Worm (Caenorhabditis elegans) whole organism, dauer: ENCODE data around the gene fbxc-29.
"Not testable (repeated sequence)": the region's sequence is repeated elsewhere in the genome, so short reads cannot be mapped to it uniquely, and the experiment has no call there.

ENCODE experiments used
- unc-62 ChIP-seq: sonication (generic microtip); optimal IDR thresholded peaks from 2 replicates; lab custom pipeline; 2017; ENCODE audit warnings: missing biosample characterization, missing genetic modification reagents, missing genetic modification characterization

The fbxc-29 gene

ce11 chrII:915206-915605, 674 bp upstream of the fbxc-29 start:
- no peak for TF ChIP-seq unc-62 (GFP tag; lab: Kevin White, UChicago)

DNA sequence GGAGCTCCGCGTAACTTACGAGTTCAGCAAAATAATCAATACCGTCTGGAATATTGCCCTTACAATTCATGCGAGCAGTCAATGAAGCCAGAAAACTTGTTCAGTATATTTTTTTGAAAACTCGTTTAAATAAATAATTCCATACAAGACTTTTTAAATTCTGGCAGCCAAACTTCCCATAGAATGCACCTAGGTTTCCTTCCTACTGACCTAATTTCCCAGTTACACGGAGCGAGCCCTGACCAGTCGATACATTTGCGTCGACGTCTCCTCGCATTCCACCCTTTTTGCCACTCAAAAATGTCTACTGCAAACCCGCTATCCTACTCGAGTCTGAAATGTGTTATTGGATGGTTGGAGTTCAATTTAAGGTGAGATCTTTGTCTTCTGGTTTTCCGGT, 1.4 kb downstream of the fbxc-29 start, which contains the start of gene fbxc-30:
TSS of gene fbxc-30 (plus strand) at position 301 of the 400 bp plus-strand sequence.
- no peak for TF ChIP-seq unc-62 (GFP tag; lab: Kevin White, UChicago)

- TF ChIP-seq unc-62 (GFP tag; lab: Kevin White, UChicago) = no peak
These were observed 4.4 kb downstream of the fbxc-29 start for ce11 chrII:920326-920725.

ce11 chrII:922778-923177, 6.9 kb downstream of the fbxc-29 start:
- TF ChIP-seq unc-62 (GFP tag; lab: Kevin White, UChicago) = no peak

DNA sequence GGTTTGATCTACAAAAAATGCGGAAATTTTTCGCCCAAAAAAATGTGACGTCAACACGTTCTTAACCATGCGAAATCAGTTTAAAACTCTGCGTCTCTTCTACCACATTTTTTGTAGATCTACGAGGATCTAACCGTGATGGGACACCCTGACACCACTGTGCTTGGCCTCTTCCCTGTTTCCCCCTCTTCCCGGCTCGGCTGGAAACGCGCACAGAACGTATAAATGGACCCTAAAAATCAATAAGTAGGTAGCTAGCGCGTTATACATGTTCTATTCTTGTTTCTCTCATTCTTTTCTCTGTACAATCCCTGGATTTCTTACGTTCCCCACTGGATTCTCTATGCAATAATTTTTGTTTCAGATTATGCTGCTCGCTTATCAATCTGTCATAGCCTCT, 7.6 kb downstream of the fbxc-29 start, which contains the start of gene fbxc-28:
TSS of gene fbxc-28 (plus strand) at position 301 of the 400 bp plus-strand sequence.
- no peak for TF ChIP-seq unc-62 (GFP tag; lab: Kevin White, UChicago)

ce11 chrII:927331-927730, 11.5 kb downstream of the fbxc-29 start, which contains the start of gene R07C3.13:
TSS of gene R07C3.13 (minus strand) at chrII:927431.
- TF ChIP-seq unc-62 (GFP tag; lab: Kevin White, UChicago) = no peak

DNA sequence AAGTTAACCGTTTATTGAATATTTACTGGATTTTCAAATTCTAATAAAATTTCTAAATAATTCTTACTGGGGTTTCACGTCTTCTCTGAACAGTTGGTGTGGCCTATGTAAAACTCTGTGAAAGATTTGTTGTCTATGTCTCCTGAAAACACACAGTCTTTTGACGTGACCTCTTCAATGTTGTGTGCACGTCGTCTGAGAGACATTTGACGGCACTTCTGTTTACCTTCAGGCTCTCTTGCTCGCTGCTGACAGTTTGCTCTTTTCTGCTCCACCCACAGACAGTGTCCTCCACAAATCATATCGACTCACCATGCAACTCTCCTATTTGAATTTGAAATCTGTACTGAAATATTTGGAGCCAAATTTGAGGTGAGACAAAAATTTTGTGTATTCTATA, 15.0 kb downstream of the fbxc-29 start, which contains the start of gene fbxc-34:
TSS of gene fbxc-34 (plus strand) at position 301 of the 400 bp plus-strand sequence.
- TF ChIP-seq unc-62 (GFP tag; lab: Kevin White, UChicago) = not testable (repeated sequence)

DNA sequence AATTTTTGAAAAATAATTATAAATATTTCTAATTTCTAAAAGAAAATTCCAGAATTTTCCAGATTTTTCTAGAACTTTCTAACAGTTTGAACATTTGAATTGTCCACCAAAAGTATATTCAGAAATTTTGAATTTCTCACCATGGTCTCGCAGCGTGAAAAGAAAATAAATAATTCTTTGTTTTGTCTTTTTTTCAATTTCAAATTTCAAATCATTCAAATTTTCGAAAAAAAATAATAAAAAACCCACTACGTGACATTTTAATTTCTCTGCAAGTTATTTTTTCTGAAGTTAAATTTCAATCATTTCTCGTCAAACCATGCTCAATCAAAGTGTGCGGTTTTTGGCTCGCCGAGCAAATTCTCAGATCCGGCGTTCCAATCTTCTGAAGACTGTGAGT, 16.8 kb downstream of the fbxc-29 start, which contains the start of gene acs-15:
TSS of gene acs-15 (plus strand) at position 301 of the 400 bp plus-strand sequence.
- TF ChIP-seq unc-62 (GFP tag; lab: Kevin White, UChicago) = no peak

- no peak for TF ChIP-seq unc-62 (GFP tag; lab: Kevin White, UChicago)
These were observed 21.4 kb downstream of the fbxc-29 start for ce11 chrII:937265-937664.

DNA sequence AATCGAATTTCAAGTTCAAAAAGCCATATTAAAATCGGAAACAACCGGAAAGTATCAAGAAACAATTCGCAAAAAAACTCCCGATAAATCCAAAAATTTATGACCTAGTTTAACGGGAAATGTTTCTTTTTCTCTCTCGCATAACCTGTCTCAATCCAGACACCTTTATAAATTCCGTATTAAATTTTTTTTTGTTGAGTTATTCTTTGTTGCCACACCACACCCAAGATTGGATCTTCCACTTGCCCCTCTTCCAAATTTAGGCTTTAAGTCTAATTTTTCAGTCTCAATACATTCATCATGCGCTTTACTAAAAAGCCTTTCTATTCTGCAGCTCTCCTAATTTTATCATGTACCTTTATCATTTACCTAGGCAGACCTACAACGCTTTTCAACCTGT, 22.7 kb downstream of the fbxc-29 start, which contains the start of gene R07C3.3:
TSS of gene R07C3.3 (plus strand) at position 301 of the 400 bp plus-strand sequence.
- TF ChIP-seq unc-62 (GFP tag; lab: Kevin White, UChicago) = no peak

DNA sequence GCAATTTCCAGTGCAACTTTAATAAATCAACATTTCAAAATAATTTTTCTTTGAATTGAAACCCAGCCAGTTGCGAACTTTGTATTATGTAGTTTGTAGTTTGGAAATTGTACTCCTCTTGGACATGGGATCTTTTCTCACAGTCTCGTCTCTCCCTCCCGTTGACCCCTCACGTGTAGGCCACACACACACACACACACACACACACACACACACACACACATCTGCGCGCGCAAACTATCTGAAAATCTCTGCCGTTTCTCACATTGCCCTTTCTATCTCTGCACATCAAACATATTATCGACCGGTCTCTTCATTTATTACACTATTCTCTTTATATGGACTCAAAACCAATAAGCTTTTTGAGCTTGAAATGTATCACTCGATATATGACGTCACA, 24.9 kb downstream of the fbxc-29 start, which contains the start of gene fbxc-36:
TSS of gene fbxc-36 (plus strand) at position 205 of the 400 bp plus-strand sequence.
- TF ChIP-seq unc-62 (GFP tag; lab: Kevin White, UChicago) = no peak

- TF ChIP-seq unc-62 (GFP tag; lab: Kevin White, UChicago) = no peak
These were observed 27.9 kb downstream of the fbxc-29 start, which contains the start of gene clec-43 for ce11 chrII:943773-944172. TSS of gene clec-43 (plus strand) at chrII:944066.

- no peak for TF ChIP-seq unc-62 (GFP tag; lab: Kevin White, UChicago)
These were observed 32.2 kb downstream of the fbxc-29 start, which contains the start of gene fbxc-32 for ce11 chrII:948091-948490. TSS of gene fbxc-32 (minus strand) at chrII:948191.

DNA sequence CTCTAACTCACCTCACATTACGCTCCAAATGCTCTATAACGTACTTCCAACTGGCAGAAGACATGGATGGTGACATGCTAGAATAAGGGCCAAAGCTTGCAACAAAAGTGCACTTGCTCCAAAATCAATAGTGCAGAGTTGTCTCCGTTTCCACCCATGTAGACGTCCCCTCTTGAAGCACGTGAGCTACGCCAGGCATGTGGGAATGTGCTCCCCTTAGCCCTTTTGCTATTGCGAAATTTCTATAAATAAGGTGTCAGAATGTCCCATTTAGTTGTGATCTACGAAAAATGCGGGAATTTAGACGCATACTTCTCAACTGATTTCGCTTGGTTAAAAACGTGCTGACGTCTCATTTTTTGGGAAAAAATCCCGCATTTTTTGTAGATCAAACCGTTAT, 34.5 kb downstream of the fbxc-29 start:
- no peak for TF ChIP-seq unc-62 (GFP tag; lab: Kevin White, UChicago)

ce11 chrII:953052-953451, 37.2 kb downstream of the fbxc-29 start:
- TF ChIP-seq unc-62 (GFP tag; lab: Kevin White, UChicago) = no peak

DNA sequence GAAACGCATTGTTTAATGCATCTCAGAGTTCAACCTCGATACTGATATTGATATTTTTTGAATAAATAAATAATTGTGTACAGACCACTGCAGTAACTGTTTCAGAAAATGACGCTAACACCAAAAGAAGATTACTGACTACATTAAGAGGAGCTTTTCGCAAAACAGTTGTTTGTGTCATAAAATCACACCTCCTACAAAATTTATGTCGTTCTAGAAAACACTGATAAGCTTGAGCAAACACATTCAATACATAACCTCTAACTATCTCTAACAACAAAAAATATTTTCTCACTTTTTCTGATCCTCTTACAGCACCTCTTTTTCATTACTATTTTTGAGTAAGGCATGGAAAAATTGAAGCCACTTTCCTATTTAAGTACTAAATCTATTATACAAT, 38.7 kb downstream of the fbxc-29 start, which contains the start of gene fbxc-7:
TSS of gene fbxc-7 (plus strand) at position 301 of the 400 bp plus-strand sequence.
- not testable (repeated sequence) for TF ChIP-seq unc-62 (GFP tag; lab: Kevin White, UChicago)

- TF ChIP-seq unc-62 (GFP tag; lab: Kevin White, UChicago) = no peak
These were observed 42.7 kb downstream of the fbxc-29 start, which contains the start of gene sdz-4 for ce11 chrII:958618-959017. TSS of gene sdz-4 (plus strand) at chrII:958918.
